Worm (Caenorhabditis elegans): Measurements from ENCODE around the gene B0563.5.
A peak's percentile ranks its signal among the peaks of the same experiment; 100 is the strongest.

Gene B0563.5

ce11 chrX:9117541-9117940, 28.4 kb upstream of the B0563.5 start:
- TF ChIP-seq vab-15 (tag; optimal IDR thresholded peaks at IDR 0.05), result no peak
- TF ChIP-seq unc-30 (tag; optimal IDR thresholded peaks at IDR 0.05), result no peak
- TF ChIP-seq efl-1 (optimal IDR thresholded peaks at IDR 0.05), result peak in 1 of 2 experiments; percentile 56
- no peak for TF ChIP-seq efl-1 (GFP tag; optimal IDR thresholded peaks at IDR 0.05 in 1 of 2)
- TF ChIP-seq dpl-1 (GFP tag; optimal IDR thresholded peaks at IDR 0.05), result peak in 1 of 3 experiments; percentile 27
- no peak for TF ChIP-seq nhr-12 (tag; optimal IDR thresholded peaks at IDR 0.05)
- TF ChIP-seq sup-37 (GFP tag; optimal IDR thresholded peaks at IDR 0.05), result no peak
- no peak for TF ChIP-seq sptf-1 (tag; optimal IDR thresholded peaks at IDR 0.05)
- no peak for TF ChIP-seq unc-130 (tag; optimal IDR thresholded peaks at IDR 0.05)
- TF ChIP-seq unc-98 (GFP tag; IDR thresholded peaks at IDR 0.05), result no peak
- TF ChIP-seq nhr-85 (tag), result no peak
- TF ChIP-seq egl-27 (tag; optimal IDR thresholded peaks at IDR 0.05), result no peak
- no peak for TF ChIP-seq fkh-8 (tag; optimal IDR thresholded peaks at IDR 0.05)

- TF ChIP-seq nhr-85 (tag), result peak; percentile 84
- peak; percentile 23; the same call in 1 of the 2 replicates for TF ChIP-seq nhr-19 (GFP tag; conservative IDR thresholded peaks at IDR 0.05)
- peak; percentile 32 to 46 for TF ChIP-seq efl-1 (optimal IDR thresholded peaks at IDR 0.05)
- TF ChIP-seq efl-1 (GFP tag; optimal IDR thresholded peaks at IDR 0.05 in 1 of 2), result peak in 1 of 2 experiments; percentile 92
- TF ChIP-seq lin-14 (GFP tag; optimal IDR thresholded peaks at IDR 0.05), result peak; percentile 13
Observed at ce11 chrX:9118741-9119140, 27.2 kb upstream of the B0563.5 start.

- no peak for TF ChIP-seq skn-1 (tag; optimal IDR thresholded peaks at IDR 0.05)
- no peak for TF ChIP-seq mab-9 (GFP tag; IDR thresholded peaks at IDR 0.05)
- no peak for TF ChIP-seq lin-14 (GFP tag; optimal IDR thresholded peaks at IDR 0.05)
- no peak for TF ChIP-seq nhr-90 (tag; optimal IDR thresholded peaks at IDR 0.05; ENCODE audit: poor library complexity)
- TF ChIP-seq zag-1 (tag; optimal IDR thresholded peaks at IDR 0.05), result no peak
- no peak for TF ChIP-seq efl-3 (GFP tag; optimal IDR thresholded peaks at IDR 0.05)
- no peak for TF ChIP-seq rnt-1 (tag; optimal IDR thresholded peaks at IDR 0.05)
- TF ChIP-seq fkh-10 (GFP tag; optimal IDR thresholded peaks at IDR 0.05), result no peak
- no peak for TF ChIP-seq hpl-2 (GFP tag; optimal IDR thresholded peaks at IDR 0.05)
- TF ChIP-seq lin-15B (tag; optimal IDR thresholded peaks at IDR 0.05), result no peak
- TF ChIP-seq nhr-12 (tag; optimal IDR thresholded peaks at IDR 0.05), result no peak
Observed at ce11 chrX:9137402-9137801, 8.5 kb upstream of the B0563.5 start, which contains the start of gene B0563.6. TSS of gene B0563.6 (plus strand) at chrX:9137702.

- TF ChIP-seq lin-35 (GFP tag; optimal IDR thresholded peaks at IDR 0.05), result peak in 1 of 2 experiments; percentile 65
- peak; percentile 89 for TF ChIP-seq tbx-2 (tag; optimal IDR thresholded peaks at IDR 0.05)
- TF ChIP-seq elt-3 (tag; optimal IDR thresholded peaks at IDR 0.05), result peak in 4 of 6 experiments; percentile 60 to 93 (median 76)
- peak; percentile 62 for TF ChIP-seq nhr-90 (tag; optimal IDR thresholded peaks at IDR 0.05; ENCODE audit: poor library complexity)
- TF ChIP-seq lsy-2 (tag; optimal IDR thresholded peaks at IDR 0.05), result peak in 1 of 2 experiments; percentile 76
- peak; percentile 11 for TF ChIP-seq nhr-47 (tag; optimal IDR thresholded peaks at IDR 0.05)
- TF ChIP-seq fkh-4 (tag; optimal IDR thresholded peaks at IDR 0.05; ENCODE audit: borderline replicate concordance), result no peak
- peak; percentile 74 for TF ChIP-seq lin-14 (GFP tag; optimal IDR thresholded peaks at IDR 0.05)
- peak; percentile 55 for TF ChIP-seq snu-23 (GFP tag; optimal IDR thresholded peaks at IDR 0.05)
- TF ChIP-seq aly-2 (tag; optimal IDR thresholded peaks at IDR 0.05), result no peak
- TF ChIP-seq hpl-2 (GFP tag; optimal IDR thresholded peaks at IDR 0.05), result no peak
- peak; percentile 94 for TF ChIP-seq nhr-85 (tag)
- peak in 1 of 2 experiments; percentile 36 for TF ChIP-seq mdl-1 (tag; optimal IDR thresholded peaks at IDR 0.05)
- TF ChIP-seq nhr-20 (tag; optimal IDR thresholded peaks at IDR 0.05), result peak; percentile 77
- peak; percentile 6 for TF ChIP-seq C16A3.4 (tag; optimal IDR thresholded peaks at IDR 0.05)
- no peak for TF ChIP-seq mep-1 (tag; optimal IDR thresholded peaks at IDR 0.05)
- TF ChIP-seq grh-1 (GFP tag; IDR thresholded peaks at IDR 0.05), result peak; percentile 59
- TF ChIP-seq blmp-1 (tag; optimal IDR thresholded peaks at IDR 0.05), result peak; percentile 80
- TF ChIP-seq nhr-71 (tag; optimal IDR thresholded peaks at IDR 0.05), result peak; percentile 73
- peak; percentile 45 for TF ChIP-seq nhr-19 (GFP tag; conservative IDR thresholded peaks at IDR 0.05)
- peak; percentile 69 for TF ChIP-seq unc-130 (tag; optimal IDR thresholded peaks at IDR 0.05)
Observed at ce11 chrX:9146953-9147352, 1.0 kb downstream of the B0563.5 start.
